Fruit fly (Drosophila melanogaster): ENCODE results near the gene Inx2.

DNA sequence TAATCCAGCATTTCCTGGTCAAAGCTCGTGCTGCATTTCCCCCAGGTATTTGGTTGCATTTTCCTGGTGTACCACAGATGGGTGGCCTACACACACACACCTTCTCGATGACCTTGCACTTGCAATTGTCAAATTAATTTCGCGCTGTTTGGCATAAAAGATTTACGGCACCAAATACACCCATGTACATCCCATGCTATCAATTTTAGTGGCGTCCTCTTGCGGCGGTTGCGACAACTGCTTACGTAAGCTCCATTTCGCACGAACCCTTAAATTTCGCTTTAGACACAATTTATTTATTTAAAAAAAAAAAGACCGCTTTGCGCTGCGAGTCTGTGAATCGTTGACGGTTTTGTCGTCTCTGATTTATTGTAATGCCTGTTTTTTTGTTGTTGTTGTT, 7.0 kb downstream of the Inx2 start:
- TF ChIP-seq sima (GFP tag; optimal IDR thresholded peaks at IDR 0.05): no peak
- no peak for TF ChIP-seq ftz-f1 (GFP tag; optimal IDR thresholded peaks at IDR 0.05)
- TF ChIP-seq ara (GFP tag; IDR thresholded peaks at IDR 0.05): no peak
- TF ChIP-seq slou (GFP tag; optimal IDR thresholded peaks at IDR 0.05): no peak
- no peak for TF ChIP-seq CG17912 (GFP tag; optimal IDR thresholded peaks at IDR 0.05)
- TF ChIP-seq pfk (GFP tag; optimal IDR thresholded peaks at IDR 0.05): no peak
- no peak for TF ChIP-seq Ssrp (tag; optimal IDR thresholded peaks at IDR 0.05)
- no peak for TF ChIP-seq Neu2 (GFP tag; optimal IDR thresholded peaks at IDR 0.05; ENCODE audit: borderline replicate concordance)
- no peak for TF ChIP-seq lilli (GFP tag; optimal IDR thresholded peaks at IDR 0.05)
- no peak for TF ChIP-seq CG8478 (optimal IDR thresholded peaks at IDR 0.05)
- TF ChIP-seq CG11696 (GFP tag; IDR thresholded peaks at IDR 0.05): no peak
- TF ChIP-seq p53 (GFP tag; optimal IDR thresholded peaks at IDR 0.05): no peak
